Worm (Caenorhabditis elegans) whole organism, early embryonic: ENCODE data around the gene srh-199.
A peak's percentile ranks its signal among the peaks of the same experiment; 100 is the strongest.

ENCODE experiments used
- B0310.2 ChIP-seq: sonication (generic microtip); optimal IDR thresholded peaks from 2 replicates; lab custom pipeline; 2016; ENCODE audit warnings: mild to moderate bottlenecking, missing genetic modification characterization, missing compliant biosample characterization
- F13C5.2 ChIP-seq: sonication (generic microtip); optimal IDR thresholded peaks from 2 replicates; lab custom pipeline; 2017; ENCODE audit warnings: mild to moderate bottlenecking, missing genetic modification characterization, inconsistent platforms, missing compliant biosample characterization
- aly-1 ChIP-seq: sonication (generic microtip); optimal IDR thresholded peaks from 2 replicates; lab custom pipeline; 2016; ENCODE audit warnings: missing genetic modification characterization, missing compliant biosample characterization
- ama-1 ChIP-seq: fragments of 150-350 bp; optimal IDR thresholded peaks from 2 replicates; lab custom pipeline; 2014
- ceh-13 ChIP-seq: fragments of 200-800 bp; sonication (Bioruptor generic); optimal IDR thresholded peaks from 2 replicates; lab custom pipeline; 2018; ENCODE audit warnings: mild to moderate bottlenecking, missing genetic modification characterization, missing compliant biosample characterization
- ceh-36 ChIP-seq: sonication (generic microtip); optimal IDR thresholded peaks from 2 replicates; lab custom pipeline; 2016; ENCODE audit warnings: missing genetic modification characterization, inconsistent platforms, missing compliant biosample characterization
- ets-7 ChIP-seq: sonication (generic microtip); optimal IDR thresholded peaks from 2 replicates; lab custom pipeline; 2016; ENCODE audit warnings: missing genotype, missing genetic modification characterization, missing compliant biosample characterization
- flt-1 ChIP-seq: fragments of 200-800 bp; sonication (Bioruptor generic); IDR thresholded peaks from 2 replicates; pipeline ENCODE4 v1.3.6; 2022; ENCODE audit warnings: missing genetic modification characterization, missing compliant biosample characterization
- hmbx-1 ChIP-seq: sonication (generic microtip); optimal IDR thresholded peaks from 2 replicates; lab custom pipeline; 2016; ENCODE audit warnings: mild to moderate bottlenecking, missing genetic modification characterization, missing compliant biosample characterization
- hmg-4 ChIP-seq: fragments of 200-800 bp; sonication (Bioruptor generic); optimal IDR thresholded peaks from 2 replicates; lab custom pipeline; 2018; ENCODE audit warnings: mild to moderate bottlenecking, missing genetic modification characterization, missing compliant biosample characterization
- hnd-1 ChIP-seq: sonication (generic microtip); optimal IDR thresholded peaks from 2 replicates; lab custom pipeline; 2016; ENCODE audit warnings: missing genetic modification characterization, missing compliant biosample characterization
- pes-1 ChIP-seq: fragments of 200-800 bp; sonication (Bioruptor generic); IDR thresholded peaks from 2 replicates; pipeline ENCODE4 v1.3.6; 2022; ENCODE audit warnings: missing genetic modification reagents, missing genetic modification characterization, missing compliant biosample characterization
- scrt-1 ChIP-seq: fragments of 200-800 bp; sonication (Bioruptor generic); IDR thresholded peaks from 2 replicates; pipeline ENCODE4 v1.3.6; 2022; ENCODE audit warnings: missing genetic modification characterization, missing compliant biosample characterization
- sea-1 ChIP-seq: fragments of 200-800 bp; sonication (Bioruptor generic); conservative IDR thresholded peaks from 2 replicates; pipeline ENCODE4 v1.3.6; 2022; ENCODE audit warnings: missing genetic modification characterization, missing compliant biosample characterization
- tbx-11 ChIP-seq: fragments of 200-800 bp; sonication (Bioruptor generic); IDR thresholded peaks from 2 replicates; pipeline ENCODE4 v1.3.6; 2022; ENCODE audit warnings: missing genetic modification characterization, missing compliant biosample characterization
- tbx-37 ChIP-seq: fragments of 200-800 bp; sonication (Bioruptor generic); conservative IDR thresholded peaks from 2 replicates; pipeline ENCODE4 v1.3.6; 2022; ENCODE audit warnings: missing genetic modification reagents, missing genetic modification characterization, missing compliant biosample characterization
- tra-4 ChIP-seq: sonication (generic microtip); optimal IDR thresholded peaks from 2 replicates; lab custom pipeline; 2017; ENCODE audit warnings: missing genetic modification characterization, missing compliant biosample characterization

The srh-199 gene

DNA sequence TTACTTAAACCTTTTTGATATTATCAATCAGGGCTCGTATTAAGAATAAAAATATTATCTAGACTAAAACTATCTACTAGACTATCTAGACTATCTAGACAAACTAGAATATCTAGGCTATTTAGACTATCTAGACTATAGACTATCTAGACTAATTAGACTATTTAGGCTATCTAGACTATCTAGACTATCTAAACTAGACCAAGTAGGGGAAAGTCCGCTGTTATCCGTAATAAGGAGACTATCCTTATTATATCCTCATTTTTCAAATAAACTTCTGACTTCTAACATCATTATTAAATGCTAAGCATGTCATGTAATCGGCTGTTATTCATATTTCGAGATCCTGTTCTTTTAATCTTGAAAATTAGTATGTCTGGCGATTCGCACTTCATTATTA lies 29.4 kb downstream of the srh-199 start, which contains the start of gene srw-101:
Gene srw-101, plus strand, starts transcription at position 301 of the 400 bp plus-strand sequence.
- TF ChIP-seq pes-1 (no peak), tbx-11 (GFP tag; lab: Robert Waterston, UW) (no peak), tbx-37 (no peak), B0310.2 (tag; lab: Kevin White, UChicago) (no peak), tra-4 (tag; lab: Kevin White, UChicago) (no peak), scrt-1 (GFP tag; lab: Robert Waterston, UW) (no peak), ceh-36 (tag; lab: Kevin White, UChicago) (no peak), ama-1 (lab: Kevin White, UChicago) (no peak), hmg-4 (GFP tag; lab: Kevin White, UChicago) (no peak), hmbx-1 (tag; lab: Kevin White, UChicago) (no peak), hnd-1 (tag; lab: Kevin White, UChicago) (no peak), flt-1 (GFP tag; lab: Robert Waterston, UW) (no peak), sea-1 (GFP tag; lab: Robert Waterston, UW) (no peak), ets-7 (tag; lab: Kevin White, UChicago) (no peak), F13C5.2 (tag; lab: Kevin White, UChicago) (no peak)

DNA sequence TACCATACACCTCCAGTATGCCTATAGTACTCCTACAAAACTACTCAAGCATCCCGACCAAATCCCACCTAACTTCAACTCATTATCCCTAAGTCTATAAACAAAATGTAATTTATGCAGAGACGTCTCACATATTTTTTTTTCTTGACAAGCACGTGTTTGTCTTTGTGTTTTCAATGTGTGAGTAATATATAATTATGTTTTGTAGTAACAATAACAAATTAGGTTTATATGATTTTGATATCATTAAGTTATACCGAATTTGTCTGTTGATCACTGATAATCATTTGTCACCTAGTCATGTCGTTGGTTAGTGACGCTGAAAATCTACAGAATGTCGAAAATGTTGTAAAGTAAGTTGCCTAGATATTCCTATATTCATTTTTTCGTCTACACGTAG lies 31.4 kb downstream of the srh-199 start, which contains the start of gene srw-102:
Gene srw-102, plus strand, starts transcription at position 301 of the 400 bp plus-strand sequence.
- no peak for TF ChIP-seq pes-1
- no peak for TF ChIP-seq F13C5.2 (tag; lab: Kevin White, UChicago)
- no peak for TF ChIP-seq ets-7 (tag; lab: Kevin White, UChicago)
- TF ChIP-seq ama-1 (lab: Kevin White, UChicago) = no peak

ce11 chrV:1718232-1718631 lies 33.1 kb downstream of the srh-199 start:
- no peak for TF ChIP-seq flt-1 (GFP tag; lab: Robert Waterston, UW)
- TF ChIP-seq tbx-37 = no peak
- TF ChIP-seq hmg-4 (GFP tag; lab: Kevin White, UChicago) = no peak
- TF ChIP-seq hnd-1 (tag; lab: Kevin White, UChicago) = no peak
- no peak for TF ChIP-seq scrt-1 (GFP tag; lab: Robert Waterston, UW)
- no peak for TF ChIP-seq sea-1 (GFP tag; lab: Robert Waterston, UW)
- TF ChIP-seq B0310.2 (tag; lab: Kevin White, UChicago) = no peak
- TF ChIP-seq pes-1 = no peak
- no peak for TF ChIP-seq hmbx-1 (tag; lab: Kevin White, UChicago)
- no peak for TF ChIP-seq F13C5.2 (tag; lab: Kevin White, UChicago)
- no peak for TF ChIP-seq aly-1 (tag; lab: Kevin White, UChicago)
- TF ChIP-seq tbx-11 (GFP tag; lab: Robert Waterston, UW) = no peak

- TF ChIP-seq F13C5.2 (tag; lab: Kevin White, UChicago) (no peak), ceh-13 (GFP tag; lab: Kevin White, UChicago) (no peak), pes-1 (no peak), hmg-4 (GFP tag; lab: Kevin White, UChicago) (no peak), sea-1 (GFP tag; lab: Robert Waterston, UW) (no peak), tbx-11 (GFP tag; lab: Robert Waterston, UW) (no peak), ceh-36 (tag; lab: Kevin White, UChicago) (no peak), ets-7 (tag; lab: Kevin White, UChicago) (no peak), hmbx-1 (tag; lab: Kevin White, UChicago) (no peak), ama-1 (lab: Kevin White, UChicago) (no peak), B0310.2 (tag; lab: Kevin White, UChicago) (no peak), tra-4 (tag; lab: Kevin White, UChicago) (no peak), scrt-1 (GFP tag; lab: Robert Waterston, UW) (no peak), aly-1 (tag; lab: Kevin White, UChicago) (no peak), hnd-1 (tag; lab: Kevin White, UChicago) (no peak), flt-1 (GFP tag; lab: Robert Waterston, UW) (no peak), tbx-37 (no peak)
Observed at ce11 chrV:1716892-1717291, 34.5 kb downstream of the srh-199 start, which contains the start of gene srw-103. Gene srw-103 (plus strand): TSS chrV:1717192.

- TF ChIP-seq tbx-11 (GFP tag; lab: Robert Waterston, UW) (peak; percentile 71; the same call in 1 of the 2 replicates), sea-1 (GFP tag; lab: Robert Waterston, UW) (peak; percentile 88), scrt-1 (GFP tag; lab: Robert Waterston, UW) (peak; percentile 68)
Observed at ce11 chrV:1713761-1714160, 37.6 kb downstream of the srh-199 start.

- TF ChIP-seq tbx-37 (no peak), hnd-1 (tag; lab: Kevin White, UChicago) (no peak)
Observed at ce11 chrV:1710909-1711308, 40.4 kb downstream of the srh-199 start, which contains the start of gene srw-100. Gene srw-100 (plus strand): TSS chrV:1711209.

ce11 chrV:1708441-1708840 lies 42.9 kb downstream of the srh-199 start, which contains the start of gene srw-99:
Gene srw-99 (plus strand): TSS chrV:1708741.
- TF ChIP-seq F13C5.2 (tag; lab: Kevin White, UChicago) (no peak), pes-1 (no peak), scrt-1 (GFP tag; lab: Robert Waterston, UW) (no peak), tbx-11 (GFP tag; lab: Robert Waterston, UW) (no peak)

ce11 chrV:1701584-1702101 lies 49.7 kb downstream of the srh-199 start, which contains the start of gene srw-90:
Gene srw-90 (plus strand): TSS chrV:1702051.
- TF ChIP-seq hmbx-1 (tag; lab: Kevin White, UChicago) = no peak
- TF ChIP-seq F13C5.2 (tag; lab: Kevin White, UChicago) = no peak
- TF ChIP-seq ceh-13 (GFP tag; lab: Kevin White, UChicago) = no peak
- TF ChIP-seq ceh-36 (tag; lab: Kevin White, UChicago) = no peak
- no peak for TF ChIP-seq pes-1
- TF ChIP-seq flt-1 (GFP tag; lab: Robert Waterston, UW) = no peak
- TF ChIP-seq ama-1 (lab: Kevin White, UChicago) = no peak
- no peak for TF ChIP-seq hnd-1 (tag; lab: Kevin White, UChicago)
- TF ChIP-seq scrt-1 (GFP tag; lab: Robert Waterston, UW) = no peak
- no peak for TF ChIP-seq hmg-4 (GFP tag; lab: Kevin White, UChicago)
- no peak for TF ChIP-seq tbx-37
- TF ChIP-seq sea-1 (GFP tag; lab: Robert Waterston, UW) = no peak
- TF ChIP-seq tbx-11 (GFP tag; lab: Robert Waterston, UW) = no peak
- no peak for TF ChIP-seq ets-7 (tag; lab: Kevin White, UChicago)
- no peak for TF ChIP-seq aly-1 (tag; lab: Kevin White, UChicago)
- TF ChIP-seq B0310.2 (tag; lab: Kevin White, UChicago) = no peak
- TF ChIP-seq tra-4 (tag; lab: Kevin White, UChicago) = no peak
